Fruit fly (Drosophila melanogaster) whole organism, embryonic: ENCODE data around the gene Abca3.

Experiments
- B-H2 ChIP-seq: fragments of 200-800 bp; sonication (Bioruptor generic); optimal IDR thresholded peaks from 2 replicates; lab custom pipeline; 2018; ENCODE audit warnings: missing biosample characterization, mild to moderate bottlenecking, missing genetic modification characterization
- CG10267 ChIP-seq: fragments of 200-800 bp; sonication (Bioruptor generic); optimal IDR thresholded peaks from 2 replicates; lab custom pipeline; 2018; ENCODE audit warnings: missing biosample characterization, mild to moderate bottlenecking, missing genetic modification characterization, moderate library complexity
- CG10274 ChIP-seq: fragments of 200-800 bp; sonication (Bioruptor generic); optimal IDR thresholded peaks from 3 replicates; lab custom pipeline; 2017; ENCODE audit warnings: missing biosample characterization, mild to moderate bottlenecking, missing genetic modification characterization
- CG10366 ChIP-seq: fragments of 200-800 bp; sonication (Bioruptor generic); IDR thresholded peaks from 2 replicates; pipeline ENCODE4 v1.3.6; 2022; ENCODE audit warnings: missing biosample characterization, missing genetic modification characterization
- CG11085 ChIP-seq: fragments of 200-800 bp; sonication (Bioruptor generic); IDR thresholded peaks from 2 replicates; pipeline ENCODE4 v1.3.6; 2022; ENCODE audit warnings: missing biosample characterization, missing genetic modification characterization
- CG11093 ChIP-seq: fragments of 200-800 bp; sonication (Bioruptor generic); IDR thresholded peaks from 3 replicates; pipeline ENCODE4 v1.3.6; 2022; ENCODE audit warnings: missing biosample characterization, missing genetic modification characterization
- CG11398 ChIP-seq: fragments of 200-800 bp; sonication (Bioruptor generic); optimal IDR thresholded peaks from 2 replicates; lab custom pipeline; 2016; ENCODE audit warnings: missing biosample characterization, missing genetic modification characterization
- CG12236 ChIP-seq: fragments of 200-800 bp; sonication (Bioruptor generic); optimal IDR thresholded peaks from 2 replicates; lab custom pipeline; 2016; ENCODE audit warnings: missing biosample characterization, missing genetic modification characterization
- CG12299 ChIP-seq: fragments of 200-800 bp; sonication (Bioruptor generic); optimal IDR thresholded peaks from 2 replicates; lab custom pipeline; 2018; ENCODE audit warnings: missing biosample characterization, mild to moderate bottlenecking, missing genetic modification characterization
- CG13424 ChIP-seq: fragments of 200-800 bp; sonication (Bioruptor generic); optimal IDR thresholded peaks from 2 replicates; lab custom pipeline; 2019; ENCODE audit warnings: missing biosample characterization, mild to moderate bottlenecking, missing genetic modification characterization, moderate library complexity
- CG14014 ChIP-seq: fragments of 200-800 bp; sonication (Bioruptor generic); IDR thresholded peaks from 2 replicates; pipeline ENCODE4 v1.3.6; 2022; ENCODE audit warnings: missing biosample characterization, missing genetic modification characterization
- CG15269 ChIP-seq: fragments of 200-800 bp; sonication (Bioruptor generic); optimal IDR thresholded peaks from 2 replicates; lab custom pipeline; 2018; ENCODE audit warnings: missing biosample characterization, mild to moderate bottlenecking, missing genetic modification characterization, moderate library complexity
- CG1529 ChIP-seq: fragments of 200-800 bp; sonication (Bioruptor generic); optimal IDR thresholded peaks from 3 replicates; lab custom pipeline; 2018; ENCODE audit warnings: missing biosample characterization, missing genetic modification characterization
- CG15479 ChIP-seq: fragments of 200-800 bp; sonication (Bioruptor generic); optimal IDR thresholded peaks from 3 replicates; lab custom pipeline; 2019; ENCODE audit warnings: missing biosample characterization, mild to moderate bottlenecking, missing genetic modification characterization, moderate library complexity
- CG15514 ChIP-seq: fragments of 200-800 bp; sonication (Bioruptor generic); optimal IDR thresholded peaks from 3 replicates; lab custom pipeline; 2017; ENCODE audit warnings: missing biosample characterization, missing genetic modification characterization, mild to moderate bottlenecking, moderate library complexity, missing genetic modification reagents
- CG17186 ChIP-seq: fragments of 200-800 bp; sonication (Bioruptor generic); optimal IDR thresholded peaks from 3 replicates; lab custom pipeline; 2017; ENCODE audit warnings: missing biosample characterization, missing genetic modification reagents, missing genetic modification characterization
- CG2120 ChIP-seq: fragments of 200-800 bp; sonication (Bioruptor generic); optimal IDR thresholded peaks from 3 replicates; lab custom pipeline; 2016; ENCODE audit warnings: missing biosample characterization, missing genetic modification characterization
- CG2889 ChIP-seq: fragments of 200-800 bp; sonication (Bioruptor generic); IDR thresholded peaks from 3 replicates; pipeline ENCODE4 v1.3.6; 2022; ENCODE audit warnings: missing biosample characterization, missing genetic modification characterization
- CG31388 ChIP-seq: fragments of 200-800 bp; sonication (Bioruptor generic); optimal IDR thresholded peaks from 2 replicates; lab custom pipeline; 2016; ENCODE audit warnings: missing biosample characterization, missing genetic modification characterization
- CG34224 ChIP-seq: fragments of 200-800 bp; sonication (Bioruptor generic); IDR thresholded peaks from 3 replicates; pipeline ENCODE4 v1.3.6; 2022; ENCODE audit warnings: missing biosample characterization, missing genetic modification characterization; ENCODE audit not compliant: partially characterized antibody
- CG6683 ChIP-seq: fragments of 200-800 bp; sonication (Bioruptor generic); optimal IDR thresholded peaks from 2 replicates; lab custom pipeline; 2017; ENCODE audit warnings: missing biosample characterization, mild to moderate bottlenecking, missing genetic modification characterization, missing genetic modification reagents
- CHES-1-like ChIP-seq: fragments of 200-800 bp; sonication (Bioruptor generic); optimal IDR thresholded peaks from 2 replicates; lab custom pipeline; 2016; ENCODE audit warnings: missing biosample characterization, missing genetic modification characterization
- Dek ChIP-seq: fragments of 200-800 bp; sonication (Bioruptor generic); optimal IDR thresholded peaks from 3 replicates; lab custom pipeline; 2019; ENCODE audit warnings: missing biosample characterization, mild to moderate bottlenecking, missing genetic modification characterization, moderate library complexity
- HLHmδ ChIP-seq: fragments of 200-800 bp; sonication (Bioruptor generic); optimal IDR thresholded peaks from 2 replicates; lab custom pipeline; 2018; ENCODE audit warnings: missing biosample characterization, mild to moderate bottlenecking, missing genetic modification characterization, moderate library complexity
- Hr3 ChIP-seq: fragments of 200-800 bp; sonication (Bioruptor generic); optimal IDR thresholded peaks from 3 replicates; lab custom pipeline; 2016; ENCODE audit warnings: missing biosample characterization, missing genetic modification characterization
- Lpt ChIP-seq: fragments of >200 bp; optimal IDR thresholded peaks from 2 replicates; lab custom pipeline; 2018; ENCODE audit warnings: missing biosample characterization, missing genetic modification characterization
- MTF-1 ChIP-seq: fragments of 200-800 bp; sonication (Bioruptor generic); optimal IDR thresholded peaks from 2 replicates; lab custom pipeline; 2018; ENCODE audit warnings: missing biosample characterization, mild to moderate bottlenecking, missing genetic modification characterization, borderline replicate concordance
- Mes4 ChIP-seq: fragments of 200-800 bp; sonication (Bioruptor generic); optimal IDR thresholded peaks from 2 replicates; lab custom pipeline; 2016; ENCODE audit warnings: missing biosample characterization, missing genetic modification characterization
- Optix ChIP-seq: fragments of 200-800 bp; sonication (Bioruptor generic); IDR thresholded peaks from 3 replicates; pipeline ENCODE4 v1.3.6; 2022; ENCODE audit warnings: missing biosample characterization, missing genetic modification characterization
- Ravus ChIP-seq: fragments of 200-800 bp; sonication (Bioruptor generic); IDR thresholded peaks from 2 replicates; pipeline ENCODE4 v1.3.6; 2022; ENCODE audit warnings: missing biosample characterization, missing genetic modification characterization
- Vsx1 ChIP-seq: fragments of 200-800 bp; sonication (Bioruptor generic); optimal IDR thresholded peaks from 2 replicates; lab custom pipeline; 2017; ENCODE audit warnings: missing biosample characterization, mild to moderate bottlenecking, missing genetic modification characterization, missing genetic modification reagents
- bab2 ChIP-seq: fragments of 200-800 bp; sonication (Bioruptor generic); optimal IDR thresholded peaks from 2 replicates; lab custom pipeline; 2016; ENCODE audit warnings: missing biosample characterization, missing genetic modification characterization
- chinmo ChIP-seq: fragments of 200-800 bp; sonication (Bioruptor generic); IDR thresholded peaks from 4 replicates; pipeline ENCODE4 v1.3.6; 2022; ENCODE audit warnings: missing biosample characterization, missing genetic modification characterization; ENCODE audit not compliant: partially characterized antibody
- da ChIP-seq: fragments of 200-800 bp; sonication (Bioruptor generic); optimal IDR thresholded peaks from 2 replicates; lab custom pipeline; 2016; ENCODE audit warnings: missing biosample characterization, missing genetic modification characterization
- danr ChIP-seq: fragments of 200-800 bp; sonication (Bioruptor generic); IDR thresholded peaks from 2 replicates; pipeline ENCODE4 v1.3.6; 2022; ENCODE audit warnings: missing biosample characterization, missing genetic modification characterization
- dimm ChIP-seq: fragments of 200-800 bp; sonication (Bioruptor generic); IDR thresholded peaks from 2 replicates; pipeline ENCODE4 v1.3.6; 2022; ENCODE audit warnings: missing biosample characterization, missing genetic modification characterization
- hbn ChIP-seq: fragments of 200-800 bp; sonication (Bioruptor generic); IDR thresholded peaks from 2 replicates; pipeline ENCODE4 v1.3.6; 2022; ENCODE audit warnings: missing biosample characterization, missing genetic modification characterization; ENCODE audit not compliant: partially characterized antibody
- hkb ChIP-seq, 2 experiments: fragments of 200-800 bp in 1 of 2; fragments of >200 bp in 1 of 2; sonication (Bioruptor generic) in 1 of 2; IDR thresholded peaks in 1 of 2; optimal IDR thresholded peaks in 1 of 2; 2 replicates each; pipeline versions ENCODE4 v1.3.6 to Lab custom; 2017 to 2022; ENCODE audit warnings: missing biosample characterization in 1 of 2, missing genetic modification characterization in 1 of 2
- lab ChIP-seq: fragments of 200-800 bp; sonication (Bioruptor generic); optimal IDR thresholded peaks from 3 replicates; lab custom pipeline; 2017; ENCODE audit warnings: missing biosample characterization, missing genetic modification characterization, mild to moderate bottlenecking, moderate library complexity, missing genetic modification reagents
- nau ChIP-seq: fragments of 200-800 bp; sonication (Bioruptor generic); optimal IDR thresholded peaks from 3 replicates; lab custom pipeline; 2017; ENCODE audit warnings: missing biosample characterization, mild to moderate bottlenecking, missing genetic modification characterization, missing genetic modification reagents
- org-1 ChIP-seq: fragments of 200-800 bp; sonication (Bioruptor generic); optimal IDR thresholded peaks from 2 replicates; lab custom pipeline; 2017; ENCODE audit warnings: missing biosample characterization, missing genetic modification characterization
- p53 ChIP-seq: fragments of 200-800 bp; sonication (Bioruptor generic); optimal IDR thresholded peaks from 2 replicates; lab custom pipeline; 2016; ENCODE audit warnings: missing biosample characterization, missing genetic modification characterization
- peb ChIP-seq: fragments of 200-800 bp; sonication (Bioruptor generic); IDR thresholded peaks from 2 replicates; pipeline ENCODE4 v1.3.6; 2022; ENCODE audit warnings: missing biosample characterization, missing genetic modification characterization
- slbo ChIP-seq: fragments of 200-800 bp; sonication (Bioruptor generic); IDR thresholded peaks from 2 replicates; pipeline ENCODE4 v1.3.6; 2022; ENCODE audit warnings: missing biosample characterization, missing genetic modification characterization
- slou ChIP-seq: fragments of 200-800 bp; sonication (Bioruptor generic); optimal IDR thresholded peaks from 3 replicates; lab custom pipeline; 2016; ENCODE audit warnings: missing biosample characterization, missing genetic modification characterization
- stwl ChIP-seq: fragments of 200-800 bp; sonication (Bioruptor generic); optimal IDR thresholded peaks from 3 replicates; lab custom pipeline; 2018; ENCODE audit warnings: missing biosample characterization, mild to moderate bottlenecking, missing genetic modification characterization, moderate library complexity
- usp ChIP-seq: fragments of >200 bp; optimal IDR thresholded peaks from 2 replicates; lab custom pipeline; 2017; ENCODE audit warnings: missing biosample characterization, missing genetic modification characterization
- wek ChIP-seq: fragments of 200-800 bp; sonication (Bioruptor generic); optimal IDR thresholded peaks from 3 replicates; lab custom pipeline; 2018; ENCODE audit warnings: missing biosample characterization, mild to moderate bottlenecking, missing genetic modification characterization, moderate library complexity
- wor ChIP-seq: fragments of 200-800 bp; sonication (Bioruptor generic); IDR thresholded peaks from 2 replicates; pipeline ENCODE4 v1.3.6; 2022; ENCODE audit warnings: missing biosample characterization, missing genetic modification characterization
- zen ChIP-seq: fragments of 200-800 bp; sonication (Bioruptor generic); optimal IDR thresholded peaks from 3 replicates; lab custom pipeline; 2018; ENCODE audit warnings: missing biosample characterization, mild to moderate bottlenecking, missing genetic modification characterization, moderate library complexity

Gene Abca3

DNA sequence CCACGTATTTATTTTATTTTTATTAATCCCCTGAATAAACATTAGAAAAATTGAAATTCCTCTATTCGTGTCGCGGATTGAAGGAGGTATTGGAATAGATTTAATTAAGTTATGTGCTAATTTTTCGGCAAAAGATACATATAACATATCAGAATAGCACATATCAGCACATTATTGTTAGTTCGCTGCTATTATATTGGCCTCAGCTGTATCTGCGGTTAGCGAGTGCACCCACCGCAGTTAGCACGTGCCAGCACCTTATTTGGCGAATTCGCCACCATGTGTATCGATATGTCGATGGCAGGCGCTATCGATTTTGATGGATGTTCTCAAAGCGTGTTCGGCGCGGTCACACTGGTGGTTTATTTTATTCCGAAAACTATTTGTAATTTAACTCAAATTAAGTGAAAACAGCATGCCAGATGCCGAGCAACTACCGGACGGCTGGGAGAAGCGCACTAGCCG lies 38.6 kb upstream of the Abca3 start, which contains the start of gene dod (continued):
- TF ChIP-seq CHES-1-like (peak; percentile 69), CG1529 (GFP tag; lab: Kevin White, UChicago) (no peak), slou (GFP tag; lab: Kevin White, UChicago) (no peak), Optix (GFP tag; lab: Robert Waterston, UW) (no peak), CG10267 (tag; lab: Kevin White, UChicago) (peak; percentile 59), org-1 (GFP tag; lab: Kevin White, UChicago) (peak; percentile 25), B-H2 (peak; percentile 47), CG6683 (peak; percentile 7), HLHmδ (GFP tag; lab: Kevin White, UChicago) (peak; percentile 94), CG14014 (peak; percentile 48; the same call in 1 of the 2 replicates), lab (GFP tag; lab: Kevin White, UChicago) (no peak), Dek (tag; lab: Kevin White, UChicago) (peak; percentile 43), CG15479 (GFP tag; lab: Kevin White, UChicago) (no peak), danr (no peak), slbo (GFP tag; lab: Robert Waterston, UW) (peak; percentile 72), chinmo (GFP tag; lab: Robert Waterston, UW) (peak; percentile 73; the same call in 1 of the 4 replicates), p53 (no peak), wor (GFP tag; lab: Robert Waterston, UW) (no peak), hkb (optimal IDR thresholded peaks at IDR 0.05; lab: Kevin White, UChicago) (no peak), hkb (GFP tag; IDR thresholded peaks at IDR 0.05; lab: Robert Waterston, UW) (peak; percentile 41; the same call in 1 of the 2 replicates), CG12299 (no peak), nau (GFP tag; lab: Kevin White, UChicago) (no peak), CG15514 (GFP tag; lab: Kevin White, UChicago) (peak; percentile 88), Hr3 (GFP tag; lab: Kevin White, UChicago) (peak; percentile 44), CG2889 (GFP tag; lab: Robert Waterston, UW) (0 out of 3 replicates have a peak, but pooled peaks have one; percentile 9), CG11398 (no peak), Ravus (GFP tag; lab: Robert Waterston, UW) (no peak), CG10274 (no peak), hbn (GFP tag; lab: Robert Waterston, UW) (peak; percentile 67), CG15269 (tag; lab: Kevin White, UChicago) (no peak), da (GFP tag; lab: Kevin White, UChicago) (no peak), CG34224 (GFP tag; lab: Robert Waterston, UW) (peak; percentile 65; the same call in 2 of the 3 replicates), CG11093 (GFP tag; lab: Robert Waterston, UW) (no peak), Vsx1 (no peak), Lpt (no peak), MTF-1 (GFP tag; lab: Kevin White, UChicago) (peak; percentile 17), CG12236 (GFP tag; lab: Kevin White, UChicago) (no peak), CG31388 (GFP tag; lab: Kevin White, UChicago) (no peak), peb (GFP tag; lab: Robert Waterston, UW) (no peak), CG10366 (GFP tag; lab: Robert Waterston, UW) (peak; percentile 17; the same call in 1 of the 2 replicates), zen (tag; lab: Kevin White, UChicago) (peak; percentile 78), wek (GFP tag; lab: Kevin White, UChicago) (peak; percentile 12), CG17186 (GFP tag; lab: Kevin White, UChicago) (peak; percentile 55), dimm (GFP tag; lab: Robert Waterston, UW) (no peak), usp (GFP tag; lab: Kevin White, UChicago) (no peak), CG11085 (peak; percentile 34; the same call in 1 of the 2 replicates), bab2 (peak; percentile 57), stwl (tag; lab: Kevin White, UChicago) (peak; percentile 70), CG2120 (peak; percentile 72), CG13424 (tag; lab: Kevin White, UChicago) (peak; percentile 43), Mes4 (GFP tag; lab: Kevin White, UChicago) (no peak)
